Fruit fly (Drosophila melanogaster) Kc167 (cell line): Measurements from ENCODE around the gene snu.

ENCODE experiments used
- Myc ChIP-seq: fragments of >200 bp; optimal IDR thresholded peaks from 2 replicates; lab custom pipeline; 2017; ENCODE audit warnings: missing external identifiers
- Sin3A ChIP-seq: fragments of >200 bp; optimal IDR thresholded peaks from 2 replicates; lab custom pipeline; 2018; ENCODE audit warnings: missing external identifiers
- h ChIP-seq: fragments of >200 bp; optimal IDR thresholded peaks from 3 replicates; lab custom pipeline; 2018; ENCODE audit warnings: missing external identifiers
- insv ChIP-seq: fragments of >200 bp; optimal IDR thresholded peaks from 3 replicates; lab custom pipeline; 2018; ENCODE audit warnings: missing external identifiers
- psq ChIP-seq: fragments of >200 bp; optimal IDR thresholded peaks from 2 replicates; lab custom pipeline; 2017; ENCODE audit warnings: missing external identifiers
- ttk ChIP-seq: sonication (Bioruptor generic); optimal IDR thresholded peaks from 2 replicates; lab custom pipeline; 2017; ENCODE audit warnings: missing external identifiers

Gene snu

dm6 chr3R:28650380-28650779 lies 24.5 kb upstream of the snu start, which contains the start of gene CG31050:
Gene CG31050, minus strand, starts transcription at chr3R:28650480.
- no peak for TF ChIP-seq Sin3A (lab: Kevin White, UChicago)

DNA sequence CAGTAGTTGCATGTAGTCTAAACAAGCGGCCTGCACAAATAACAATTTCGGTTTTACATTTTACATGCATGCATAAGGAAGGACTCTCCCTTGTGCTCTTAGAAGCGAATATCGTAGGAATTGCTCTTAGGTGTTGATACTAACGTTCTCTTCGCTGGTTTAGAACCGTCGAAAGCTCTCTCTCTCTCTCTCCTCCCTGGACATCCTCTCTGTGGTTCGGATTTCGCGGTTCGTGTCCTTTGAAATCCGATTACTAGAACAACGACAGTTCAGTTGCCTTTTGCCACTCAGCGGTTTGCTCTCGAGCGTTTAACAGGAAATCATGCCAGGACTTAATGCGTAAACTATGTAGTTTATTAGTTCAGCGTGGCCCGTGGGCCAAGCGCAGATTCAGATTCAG lies 20.2 kb upstream of the snu start:
- TF ChIP-seq ttk (lab: Kevin White, UChicago) (no peak), insv (lab: Kevin White, UChicago) (no peak), h (lab: Kevin White, UChicago) (no peak), Sin3A (lab: Kevin White, UChicago) (no peak), Myc (lab: Kevin White, UChicago) (no peak), psq (no peak)

DNA sequence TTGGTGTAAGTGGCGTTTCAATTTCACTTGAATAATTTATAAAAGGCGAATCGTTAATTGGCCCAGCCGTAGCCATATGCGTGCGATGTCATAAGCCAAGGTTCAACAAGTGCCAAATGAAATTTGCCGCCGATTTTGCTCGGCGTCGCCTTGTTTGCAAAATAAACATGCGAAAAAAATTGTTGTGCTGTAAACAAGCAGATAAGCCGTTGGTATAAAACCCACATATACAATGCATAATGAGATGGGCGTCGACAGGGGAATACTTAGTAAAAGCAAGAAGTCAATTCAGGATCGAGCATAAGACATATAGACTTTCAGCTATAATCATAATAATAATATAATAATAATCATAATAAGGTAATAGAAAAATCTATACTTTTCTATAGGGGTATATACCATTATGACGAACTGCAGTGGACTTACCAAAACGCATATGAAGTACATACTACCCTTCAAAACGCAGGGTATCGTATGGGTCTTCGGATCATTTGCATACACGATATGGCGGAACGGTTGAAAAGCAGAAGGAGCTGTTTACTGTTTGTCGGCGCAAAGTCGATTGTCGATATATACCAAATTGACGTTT lies 18.6 kb upstream of the snu start:
- TF ChIP-seq insv (lab: Kevin White, UChicago) (no peak), Sin3A (lab: Kevin White, UChicago) (no peak), psq (no peak), ttk (lab: Kevin White, UChicago) (no peak)

dm6 chr3R:28662956-28663355 lies 11.9 kb upstream of the snu start:
- TF ChIP-seq insv (lab: Kevin White, UChicago): no peak
- TF ChIP-seq h (lab: Kevin White, UChicago): no peak
- no peak for TF ChIP-seq Sin3A (lab: Kevin White, UChicago)
- no peak for TF ChIP-seq ttk (lab: Kevin White, UChicago)
- TF ChIP-seq Myc (lab: Kevin White, UChicago): no peak
- no peak for TF ChIP-seq psq

DNA sequence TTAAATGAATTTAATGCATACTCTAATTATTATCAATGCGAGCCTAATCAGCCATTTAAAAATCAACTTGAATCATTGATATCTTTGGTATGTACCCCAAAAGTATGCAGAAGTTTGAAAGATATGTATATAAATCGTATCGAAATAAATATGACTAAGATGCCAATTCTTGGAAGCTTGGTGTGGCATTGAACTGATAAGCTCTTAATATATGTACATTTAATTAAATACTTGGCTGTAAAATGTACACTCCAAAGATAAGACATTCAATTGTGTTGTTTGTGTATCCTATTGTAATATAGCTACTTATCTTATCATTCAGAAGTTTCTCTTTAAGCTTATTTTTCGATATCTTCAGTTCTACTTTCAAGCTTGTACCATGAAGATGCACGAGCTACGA lies 6.0 kb upstream of the snu start, which contains the start of gene CG33346:
Gene CG33346 (plus strand): TSS at position 380 of the 400 bp plus-strand sequence.
- TF ChIP-seq h (lab: Kevin White, UChicago) (no peak), Myc (lab: Kevin White, UChicago) (no peak), Sin3A (lab: Kevin White, UChicago) (no peak), insv (lab: Kevin White, UChicago) (no peak), psq (no peak), ttk (lab: Kevin White, UChicago) (no peak)

DNA sequence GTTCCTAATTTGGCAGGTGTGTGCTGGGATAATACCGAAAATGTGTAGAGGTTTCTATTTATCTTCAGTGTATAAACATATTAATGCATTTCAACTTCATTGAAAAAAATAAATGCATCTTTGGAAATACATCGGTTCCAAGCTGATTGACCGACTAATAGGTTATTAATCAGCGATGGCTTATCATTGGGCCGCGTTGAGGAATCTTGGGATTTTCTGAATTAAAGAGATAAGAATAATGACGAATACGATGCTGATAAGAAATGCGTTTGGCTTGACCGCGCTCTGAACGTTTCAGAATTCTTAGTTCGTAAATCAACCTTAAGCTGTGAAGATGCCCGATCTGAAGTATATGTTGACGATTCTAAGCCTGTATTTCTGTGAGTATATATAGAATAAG lies 4.4 kb upstream of the snu start, which contains the start of gene Sid:
Gene Sid (plus strand): TSS at position 301 of the 400 bp plus-strand sequence.
- TF ChIP-seq Sin3A (lab: Kevin White, UChicago) (no peak), ttk (lab: Kevin White, UChicago) (no peak), h (lab: Kevin White, UChicago) (no peak), Myc (lab: Kevin White, UChicago) (no peak), psq (no peak), insv (lab: Kevin White, UChicago) (no peak)

dm6 chr3R:28672134-28672533 lies 2.7 kb upstream of the snu start:
- no peak for TF ChIP-seq Myc (lab: Kevin White, UChicago)
- TF ChIP-seq psq: no peak
- TF ChIP-seq insv (lab: Kevin White, UChicago): no peak
- no peak for TF ChIP-seq h (lab: Kevin White, UChicago)
- no peak for TF ChIP-seq ttk (lab: Kevin White, UChicago)
- no peak for TF ChIP-seq Sin3A (lab: Kevin White, UChicago)

DNA sequence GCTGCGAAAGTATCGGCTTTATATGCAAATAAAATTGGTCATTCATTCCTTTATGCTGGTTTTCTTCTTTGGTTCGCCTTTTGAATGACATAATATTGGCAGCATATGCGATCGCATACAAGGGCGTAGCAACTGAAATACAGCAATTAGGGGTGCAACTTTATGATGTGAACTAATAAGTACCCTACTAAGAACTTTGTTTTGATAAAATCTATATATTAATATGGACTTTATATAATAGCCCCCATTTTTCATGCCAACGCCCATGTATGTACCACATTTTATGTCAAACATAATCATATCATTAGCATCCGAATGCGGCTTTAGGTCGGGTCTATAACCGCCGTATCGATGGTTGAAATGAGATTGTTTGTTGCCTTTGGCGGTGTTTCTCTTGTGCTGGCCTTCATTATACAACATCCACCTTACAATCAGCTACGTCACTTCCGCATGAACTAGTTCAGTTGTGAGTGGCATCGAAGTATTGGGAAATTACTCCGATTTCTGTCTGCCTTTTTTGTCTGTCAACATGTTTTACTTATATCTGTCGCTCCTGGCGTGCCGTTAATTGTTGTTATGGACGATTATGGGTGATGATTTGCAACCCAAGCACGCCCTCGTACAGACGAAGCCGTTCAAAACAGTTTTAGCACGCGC lies 2.2 kb downstream of the snu start:
- TF ChIP-seq Myc (lab: Kevin White, UChicago) (no peak), psq (no peak), Sin3A (lab: Kevin White, UChicago) (no peak)

DNA sequence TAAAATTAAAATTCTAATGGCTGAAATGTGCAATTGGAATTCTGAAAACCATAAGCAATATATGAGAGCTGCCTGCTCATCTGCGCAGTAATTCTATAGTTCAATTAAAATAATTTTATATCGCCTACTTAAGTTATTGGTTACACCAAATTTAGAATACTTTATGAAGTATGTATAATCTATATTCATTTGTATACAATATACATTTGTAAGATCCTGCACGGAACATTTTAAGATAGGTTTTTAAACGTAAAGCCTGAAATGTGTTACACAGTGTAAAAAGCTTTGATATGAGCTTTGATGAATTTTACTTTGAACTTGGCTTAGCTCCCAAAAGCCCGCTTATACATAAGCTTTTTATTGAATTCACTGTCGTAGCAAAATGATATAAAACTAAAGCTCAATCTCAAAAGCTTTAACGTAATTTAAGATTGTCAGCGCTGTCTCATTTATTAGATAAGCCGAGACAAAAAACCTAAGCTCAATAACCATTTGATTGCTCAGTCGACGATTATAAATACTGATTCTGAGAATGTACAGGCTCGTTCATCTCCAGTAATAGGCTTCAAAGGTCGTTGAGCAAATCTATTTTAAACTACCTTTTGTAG lies 2.8 kb downstream of the snu start:
- TF ChIP-seq Myc (lab: Kevin White, UChicago) (no peak), h (lab: Kevin White, UChicago) (no peak), psq (no peak), ttk (lab: Kevin White, UChicago) (no peak), insv (lab: Kevin White, UChicago) (no peak), Sin3A (lab: Kevin White, UChicago) (no peak)

DNA sequence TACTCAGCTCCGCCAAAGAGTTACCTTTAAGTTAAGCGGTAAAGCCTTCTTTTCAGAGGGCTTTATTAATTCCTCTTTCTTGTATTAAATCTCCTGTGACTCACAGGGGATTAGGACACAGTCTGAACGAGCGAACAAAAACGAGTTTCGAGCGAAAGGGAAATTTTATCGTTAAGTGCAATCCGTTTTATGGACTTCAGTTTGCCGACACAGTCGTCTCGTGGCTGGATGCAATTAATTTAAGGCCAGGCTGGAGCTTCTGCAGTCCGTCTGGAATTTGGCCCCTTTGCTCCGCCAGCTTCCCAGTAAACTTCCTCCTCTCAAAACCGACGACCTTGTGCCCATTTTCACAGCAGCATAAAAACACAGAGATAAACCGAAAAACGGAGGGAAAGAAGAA lies 4.7 kb downstream of the snu start:
- no peak for TF ChIP-seq Myc (lab: Kevin White, UChicago)
- no peak for TF ChIP-seq h (lab: Kevin White, UChicago)
- no peak for TF ChIP-seq Sin3A (lab: Kevin White, UChicago)
- no peak for TF ChIP-seq psq
- TF ChIP-seq ttk (lab: Kevin White, UChicago): no peak
- no peak for TF ChIP-seq insv (lab: Kevin White, UChicago)

DNA sequence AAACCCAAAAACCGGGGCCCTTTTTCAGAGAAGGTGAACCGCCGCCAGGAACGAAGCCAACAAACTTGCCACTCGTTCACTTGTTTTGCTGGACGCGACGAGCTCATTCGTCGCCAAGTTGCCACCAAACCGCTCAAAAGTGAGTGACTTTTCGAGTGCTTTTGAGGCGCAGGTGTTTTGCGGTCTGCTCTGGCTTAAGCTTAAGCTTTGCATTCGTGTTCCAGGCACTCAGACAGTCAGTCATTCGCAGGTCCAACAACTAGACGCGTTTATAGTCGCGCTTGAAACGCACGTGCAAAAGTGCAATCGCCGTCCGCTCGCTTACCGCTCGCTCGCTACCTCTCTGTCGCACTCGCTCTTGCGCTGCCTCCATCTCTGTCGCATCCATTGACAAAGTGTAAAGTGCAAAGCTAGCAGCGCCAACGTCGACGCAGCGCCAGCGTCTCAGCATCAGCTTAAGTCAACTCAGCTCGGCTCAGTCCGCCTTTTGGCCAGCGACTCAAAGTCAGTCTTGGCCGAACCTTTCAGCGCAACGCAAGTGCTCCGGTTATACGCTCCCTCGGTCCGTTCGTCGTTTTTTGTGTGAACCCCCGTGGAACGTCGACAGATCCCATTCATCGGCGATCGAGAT lies 7.1 kb downstream of the snu start:
- TF ChIP-seq h (lab: Kevin White, UChicago) (no peak), insv (lab: Kevin White, UChicago) (no peak), psq (no peak), ttk (lab: Kevin White, UChicago) (no peak), Sin3A (lab: Kevin White, UChicago) (no peak), Myc (lab: Kevin White, UChicago) (no peak)

DNA sequence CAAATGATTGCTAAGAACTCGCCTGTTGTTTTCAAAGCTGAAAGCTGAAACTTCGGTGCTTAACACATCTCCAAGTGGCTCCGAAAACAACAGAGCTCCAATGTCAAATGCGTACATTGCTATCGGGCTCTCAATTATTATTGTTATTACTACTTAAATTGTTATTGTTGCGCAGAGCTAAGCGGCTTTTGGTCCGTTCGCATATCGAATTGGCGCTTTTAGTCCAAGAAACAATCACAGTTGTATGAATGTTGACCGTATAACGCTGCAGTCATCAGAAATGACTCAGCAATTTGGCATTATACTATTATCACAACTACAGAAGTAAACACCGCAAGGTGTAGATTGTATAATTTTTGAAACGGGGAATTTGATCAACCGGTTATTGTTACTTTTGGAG lies 10.7 kb downstream of the snu start:
- TF ChIP-seq psq: no peak
- no peak for TF ChIP-seq Sin3A (lab: Kevin White, UChicago)
- no peak for TF ChIP-seq insv (lab: Kevin White, UChicago)
- no peak for TF ChIP-seq ttk (lab: Kevin White, UChicago)
- TF ChIP-seq Myc (lab: Kevin White, UChicago): no peak
- TF ChIP-seq h (lab: Kevin White, UChicago): no peak
